Worm (Caenorhabditis elegans): ENCODE results near the gene C53A5.13.

DNA sequence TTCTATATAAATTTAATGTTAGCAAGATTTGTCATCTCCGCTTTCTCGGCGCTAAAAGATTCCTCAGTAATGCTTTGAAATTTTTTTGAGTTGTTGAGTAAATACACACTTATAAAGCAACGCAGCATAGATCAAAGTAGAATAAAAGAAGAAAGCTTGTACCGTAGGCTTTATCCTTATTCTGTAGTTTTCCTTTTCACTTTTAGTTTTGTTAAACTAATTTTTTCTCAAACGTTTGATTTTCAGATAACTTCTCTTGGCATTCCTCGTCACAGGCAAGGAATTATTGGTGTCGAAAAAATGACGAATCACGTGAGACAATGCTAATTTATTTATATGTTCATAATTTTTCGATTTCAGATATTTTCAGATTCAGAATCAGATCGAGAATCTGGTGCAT, 15.9 kb downstream of the C53A5.13 start, which contains the start of gene C53A5.11:
- no peak for TF ChIP-seq nhr-12 (tag; optimal IDR thresholded peaks at IDR 0.05)
- TF ChIP-seq ham-2 (GFP tag; optimal IDR thresholded peaks at IDR 0.05): no peak
- TF ChIP-seq sem-2 (GFP tag; optimal IDR thresholded peaks at IDR 0.05): no peak
- no peak for TF ChIP-seq pha-4 (tag; optimal IDR thresholded peaks at IDR 0.05)
- TF ChIP-seq zip-8 (tag; optimal IDR thresholded peaks at IDR 0.05): no peak
- no peak for TF ChIP-seq mab-5 (tag; optimal IDR thresholded peaks at IDR 0.05)
- TF ChIP-seq nhr-76 (tag; optimal IDR thresholded peaks at IDR 0.05): no peak
- TF ChIP-seq unc-39 (tag; optimal IDR thresholded peaks at IDR 0.05): no peak
- no peak for TF ChIP-seq nhr-237 (tag; optimal IDR thresholded peaks at IDR 0.05)
- TF ChIP-seq ztf-11 (tag; optimal IDR thresholded peaks at IDR 0.05): no peak
